Worm (Caenorhabditis elegans): ENCODE data around the gene Y55F3C.17.

Gene Y55F3C.17

DNA sequence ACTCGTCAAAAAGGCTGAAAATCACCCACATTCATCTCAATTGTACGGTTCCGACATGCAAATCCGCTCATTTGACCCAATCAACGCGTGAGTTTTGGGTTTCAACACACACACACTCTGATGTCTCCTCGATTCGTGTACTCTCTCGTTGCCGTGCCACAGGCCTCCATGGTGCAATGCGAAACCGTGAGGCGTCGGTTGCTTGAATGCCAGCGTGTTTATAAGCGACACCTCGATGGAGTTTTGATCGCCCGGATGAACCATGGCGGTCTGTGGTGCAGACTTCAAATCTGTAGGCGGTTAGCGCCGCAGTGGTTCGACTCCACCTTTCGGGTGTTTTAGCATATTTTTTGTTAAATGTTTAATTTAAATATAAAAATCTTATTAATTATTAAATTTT is 40.3 kb downstream of the Y55F3C.17 start (continued):
- peak; percentile 24 for TF ChIP-seq nhr-77 (tag; optimal IDR thresholded peaks at IDR 0.05)
- peak; percentile 23 for TF ChIP-seq sox-4 (tag; optimal IDR thresholded peaks at IDR 0.05)
- TF ChIP-seq hlh-4 (tag; optimal IDR thresholded peaks at IDR 0.05) = no peak
- no peak for TF ChIP-seq nhr-237 (tag; optimal IDR thresholded peaks at IDR 0.05)
- TF ChIP-seq vab-15 (tag; optimal IDR thresholded peaks at IDR 0.05) = no peak
- peak; percentile 22 for TF ChIP-seq lin-15B (tag; optimal IDR thresholded peaks at IDR 0.05)
- peak; percentile 49 for TF ChIP-seq ztf-4 (tag; optimal IDR thresholded peaks at IDR 0.05)
- no peak for TF ChIP-seq ets-5 (GFP tag; IDR thresholded peaks at IDR 0.05)
- TF ChIP-seq lin-35 (GFP tag; optimal IDR thresholded peaks at IDR 0.05) = peak; percentile 60 to 67
- no peak for TF ChIP-seq nhr-12 (tag; optimal IDR thresholded peaks at IDR 0.05)
- peak; percentile 56 to 77 (median 59) for TF ChIP-seq ceh-82 (tag; optimal IDR thresholded peaks at IDR 0.05)
- peak; percentile 65 for TF ChIP-seq mep-1 (tag; optimal IDR thresholded peaks at IDR 0.05)
- no peak for TF ChIP-seq nhr-84 (tag; optimal IDR thresholded peaks at IDR 0.05)
- peak; percentile 4 for TF ChIP-seq aly-2 (tag; optimal IDR thresholded peaks at IDR 0.05)
- TF ChIP-seq fkh-8 (tag; optimal IDR thresholded peaks at IDR 0.05) = peak; percentile 59
- peak; percentile 81 for TF ChIP-seq nhr-20 (tag; optimal IDR thresholded peaks at IDR 0.05)
- peak in 1 of 6 experiments; percentile 22 for TF ChIP-seq elt-3 (tag; optimal IDR thresholded peaks at IDR 0.05)
- TF ChIP-seq ztf-11 (tag; optimal IDR thresholded peaks at IDR 0.05) = peak in 1 of 2 experiments; percentile 29
- TF ChIP-seq snpc-4 (tag; optimal IDR thresholded peaks at IDR 0.05) = peak; percentile 99
- no peak for TF ChIP-seq jun-1 (tag; optimal IDR thresholded peaks at IDR 0.05)
- TF ChIP-seq ceh-90 (tag; optimal IDR thresholded peaks at IDR 0.05) = no peak
- peak; percentile 53 for TF ChIP-seq lir-3 (tag; optimal IDR thresholded peaks at IDR 0.05; ENCODE audit: poor library complexity)
- TF ChIP-seq tbx-2 (tag; optimal IDR thresholded peaks at IDR 0.05) = peak; percentile 61
- TF ChIP-seq ama-1 (optimal IDR thresholded peaks at IDR 0.05) = peak; percentile 68
- no peak for TF ChIP-seq hlh-17 (GFP tag; optimal IDR thresholded peaks at IDR 0.05; ENCODE audit: borderline replicate concordance)
- peak; percentile 90 for TF ChIP-seq nhr-71 (tag; optimal IDR thresholded peaks at IDR 0.05)
- peak; percentile 60 for TF ChIP-seq sup-37 (GFP tag; optimal IDR thresholded peaks at IDR 0.05)
- no peak for TF ChIP-seq pag-3 (tag; optimal IDR thresholded peaks at IDR 0.05; ENCODE audit: borderline replicate concordance, insufficient read depth)
- peak; percentile 69 for TF ChIP-seq fos-1 (tag; optimal IDR thresholded peaks at IDR 0.05)
- peak; percentile 59 for TF ChIP-seq C04F5.9 (tag; optimal IDR thresholded peaks at IDR 0.05)
- TF ChIP-seq rnt-1 (tag; optimal IDR thresholded peaks at IDR 0.05) = peak; percentile 94
- TF ChIP-seq mef-2 (tag; optimal IDR thresholded peaks at IDR 0.05) = no peak
- no peak for TF ChIP-seq pax-3 (tag; optimal IDR thresholded peaks at IDR 0.05)
- peak; percentile 75 for TF ChIP-seq xbp-1 (tag; optimal IDR thresholded peaks at IDR 0.05)
- no peak for TF ChIP-seq hpl-2 (GFP tag; optimal IDR thresholded peaks at IDR 0.05)
- no peak for TF ChIP-seq nhr-76 (tag; optimal IDR thresholded peaks at IDR 0.05)
- no peak for TF ChIP-seq nhr-28 (tag; optimal IDR thresholded peaks at IDR 0.05)
- peak; percentile 21; the same call in 1 of the 2 replicates for TF ChIP-seq isw-1 (GFP tag; IDR thresholded peaks at IDR 0.05)
- TF ChIP-seq grh-1 (GFP tag; IDR thresholded peaks at IDR 0.05) = peak; percentile 70
- TF ChIP-seq mab-9 (GFP tag; IDR thresholded peaks at IDR 0.05) = no peak
- TF ChIP-seq unc-98 (GFP tag; IDR thresholded peaks at IDR 0.05) = peak; percentile 54; the same call in 1 of the 2 replicates

DNA sequence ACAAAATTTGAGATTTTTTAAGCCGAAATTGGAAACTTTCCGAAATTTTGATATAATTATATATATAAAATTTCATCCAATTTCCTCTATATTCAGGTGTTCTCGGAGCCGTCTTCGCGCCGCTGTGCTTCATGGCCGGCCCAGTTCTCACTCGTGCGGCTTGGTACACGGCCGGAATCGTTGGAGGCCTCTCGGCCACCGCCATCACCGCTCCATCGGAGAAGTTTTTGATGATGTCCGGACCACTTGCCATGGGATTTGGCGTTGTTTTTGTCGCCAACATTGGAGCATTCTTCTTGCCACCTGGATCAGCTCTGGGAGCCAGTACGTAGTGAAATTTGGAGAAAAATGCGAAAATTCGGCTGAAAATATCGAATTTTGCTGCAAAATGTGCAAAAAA is 41.2 kb downstream of the Y55F3C.17 start:
- no peak for TF ChIP-seq fkh-10 (GFP tag; optimal IDR thresholded peaks at IDR 0.05)
- TF ChIP-seq elt-2 (tag; optimal IDR thresholded peaks at IDR 0.05) = no peak
- TF ChIP-seq ceh-82 (tag; optimal IDR thresholded peaks at IDR 0.05) = no peak
- TF ChIP-seq aly-2 (tag; optimal IDR thresholded peaks at IDR 0.05) = no peak
- TF ChIP-seq xbp-1 (tag; optimal IDR thresholded peaks at IDR 0.05) = no peak
- TF ChIP-seq ceh-90 (tag; optimal IDR thresholded peaks at IDR 0.05) = no peak
- no peak for TF ChIP-seq aha-1 (tag; optimal IDR thresholded peaks at IDR 0.05)
- TF ChIP-seq fkh-8 (tag; optimal IDR thresholded peaks at IDR 0.05) = no peak
- no peak for TF ChIP-seq dpl-1 (GFP tag; optimal IDR thresholded peaks at IDR 0.05)
- no peak for TF ChIP-seq swsn-7 (tag; optimal IDR thresholded peaks at IDR 0.05)
- no peak for TF ChIP-seq nhr-20 (tag; optimal IDR thresholded peaks at IDR 0.05)
- no peak for TF ChIP-seq mep-1 (tag; optimal IDR thresholded peaks at IDR 0.05)
- TF ChIP-seq dsc-1 (tag; optimal IDR thresholded peaks at IDR 0.05) = no peak
- no peak for TF ChIP-seq sptf-1 (tag; optimal IDR thresholded peaks at IDR 0.05)
- no peak for TF ChIP-seq fkh-4 (tag; optimal IDR thresholded peaks at IDR 0.05; ENCODE audit: borderline replicate concordance)
